Fruit fly (Drosophila melanogaster): ENCODE results near the gene CG34043.

CG34043 gene

dm6 chr2L:10311822-10312221, 31.1 kb upstream of the CG34043 start:
- TF ChIP-seq CG33213 (GFP tag; optimal IDR thresholded peaks at IDR 0.05) (no peak), Ets65A (GFP tag) (peak; percentile 54), PHDP (tag; optimal IDR thresholded peaks at IDR 0.05) (no peak), CG34224 (GFP tag; IDR thresholded peaks at IDR 0.05; ENCODE audit: partially characterized antibody) (0 out of 3 replicates have a peak, but pooled peaks have one; percentile 12), MESR4 (GFP tag; optimal IDR thresholded peaks at IDR 0.05) (peak; percentile 83), gfzf (GFP tag; optimal IDR thresholded peaks at IDR 0.05) (peak; percentile 76), CG30020 (tag; optimal IDR thresholded peaks at IDR 0.05) (peak; percentile 97), CG6272 (GFP tag; IDR thresholded peaks at IDR 0.05) (no peak), wek (GFP tag; optimal IDR thresholded peaks at IDR 0.05) (peak; percentile 10), CG2202 (tag; optimal IDR thresholded peaks at IDR 0.05) (no peak), CG13624 (GFP tag; optimal IDR thresholded peaks at IDR 0.05) (no peak), row (GFP tag; IDR thresholded peaks at IDR 0.05) (peak; percentile 46; the same call in 1 of the 3 replicates), Sin3A (optimal IDR thresholded peaks at IDR 0.05) (peak; percentile 28), stwl (tag; optimal IDR thresholded peaks at IDR 0.05) (peak; percentile 63), zen (tag; optimal IDR thresholded peaks at IDR 0.05) (peak; percentile 26), unc-4 (GFP tag; IDR thresholded peaks at IDR 0.05; ENCODE audit: partially characterized antibody) (peak; percentile 38; the same call in 1 of the 2 replicates), CG3995 (GFP tag; optimal IDR thresholded peaks at IDR 0.05) (peak; percentile 10), bigmax (GFP tag; optimal IDR thresholded peaks at IDR 0.05) (peak; percentile 7), CG10979 (tag; optimal IDR thresholded peaks at IDR 0.05) (no peak), sc (optimal IDR thresholded peaks at IDR 0.05) (no peak), sc (GFP tag; optimal IDR thresholded peaks at IDR 0.05) (no peak), CG8924 (tag; optimal IDR thresholded peaks at IDR 0.05) (no peak), CG13296 (GFP tag; optimal IDR thresholded peaks at IDR 0.05) (peak; percentile 2), CG4854 (GFP tag; optimal IDR thresholded peaks at IDR 0.05) (no peak), CG13894 (tag; optimal IDR thresholded peaks at IDR 0.05) (no peak), CG18011 (GFP tag; optimal IDR thresholded peaks at IDR 0.05) (no peak), Bgb (GFP tag; IDR thresholded peaks at IDR 0.05; ENCODE audit: partially characterized antibody) (no peak), GATAe (GFP tag; conservative IDR thresholded peaks at IDR 0.05) (no peak), CG6689 (GFP tag; IDR thresholded peaks at IDR 0.05) (no peak), twi (tag; optimal IDR thresholded peaks at IDR 0.05) (no peak), CG6791 (GFP tag; IDR thresholded peaks at IDR 0.05; ENCODE audit: partially characterized antibody) (0 out of 3 replicates have a peak, but pooled peaks have one; percentile 36), CG2678 (tag; optimal IDR thresholded peaks at IDR 0.05) (no peak), Hmr (GFP tag; optimal IDR thresholded peaks at IDR 0.05) (no peak), MBD-R2 (GFP tag; IDR thresholded peaks at IDR 0.05) (peak; percentile 65), CG14014 (GFP tag; IDR thresholded peaks at IDR 0.05) (no peak), rib (GFP tag; IDR thresholded peaks at IDR 0.05) (no peak), vnd (GFP tag; IDR thresholded peaks at IDR 0.05; ENCODE audit: partially characterized antibody) (no peak), Sry-δ (GFP tag; optimal IDR thresholded peaks at IDR 0.05) (peak; percentile 42), nau (GFP tag; optimal IDR thresholded peaks at IDR 0.05) (no peak), CG17328 (GFP tag; IDR thresholded peaks at IDR 0.05) (no peak), Scr (GFP tag; IDR thresholded peaks at IDR 0.05; ENCODE audit: partially characterized antibody) (peak; percentile 33; the same call in 1 of the 2 replicates), CG13287 (GFP tag; IDR thresholded peaks at IDR 0.05; ENCODE audit: partially characterized antibody) (peak; percentile 42; the same call in 1 of the 2 replicates), CG15514 (GFP tag; optimal IDR thresholded peaks at IDR 0.05) (peak; percentile 37), CG4282 (GFP tag; optimal IDR thresholded peaks at IDR 0.05) (no peak), Med (GFP tag) (peak; percentile 43), fd3F (GFP tag; optimal IDR thresholded peaks at IDR 0.05) (no peak), CG2116 (GFP tag; optimal IDR thresholded peaks at IDR 0.05) (peak; percentile 44), CG9797 (GFP tag; optimal IDR thresholded peaks at IDR 0.05) (peak; percentile 69), CG17802 (tag; optimal IDR thresholded peaks at IDR 0.05) (peak; percentile 34), ci (GFP tag; IDR thresholded peaks at IDR 0.05) (no peak)
